Fruit fly (Drosophila melanogaster): ENCODE results near the gene CG1146.

Gene CG1146

dm6 chr3L:2478349-2478959 lies 10.2 kb upstream of the CG1146 start, which contains the start of gene Cyp4d20:
Cyp4d20 (minus strand) TSS chr3L:2478448.
- no peak for TF ChIP-seq noc (tag; optimal IDR thresholded peaks at IDR 0.05)

- peak; percentile 42 for TF ChIP-seq noc (tag; optimal IDR thresholded peaks at IDR 0.05)
Measured at dm6 chr3L:2479250-2479649, 9.4 kb upstream of the CG1146 start.

dm6 chr3L:2480470-2480869 lies 8.1 kb upstream of the CG1146 start:
- no peak for TF ChIP-seq noc (tag; optimal IDR thresholded peaks at IDR 0.05)

dm6 chr3L:2481470-2481869 lies 7.1 kb upstream of the CG1146 start:
- no peak for TF ChIP-seq noc (tag; optimal IDR thresholded peaks at IDR 0.05)

dm6 chr3L:2482941-2483541 lies 5.6 kb upstream of the CG1146 start:
- no peak for TF ChIP-seq noc (tag; optimal IDR thresholded peaks at IDR 0.05)

- TF ChIP-seq noc (tag; optimal IDR thresholded peaks at IDR 0.05), result no peak
Measured at dm6 chr3L:2485331-2486115, 3.1 kb upstream of the CG1146 start.

dm6 chr3L:2486493-2486892 lies 2.1 kb upstream of the CG1146 start:
- TF ChIP-seq noc (tag; optimal IDR thresholded peaks at IDR 0.05), result no peak

- no peak for TF ChIP-seq noc (tag; optimal IDR thresholded peaks at IDR 0.05)
Measured at dm6 chr3L:2487248-2487647, 1.4 kb upstream of the CG1146 start.

dm6 chr3L:2489438-2489837 lies 834 bp downstream of the CG1146 start:
- TF ChIP-seq noc (tag; optimal IDR thresholded peaks at IDR 0.05), result no peak

dm6 chr3L:2489855-2490254 lies 1.3 kb downstream of the CG1146 start:
- no peak for TF ChIP-seq noc (tag; optimal IDR thresholded peaks at IDR 0.05)

- TF ChIP-seq noc (tag; optimal IDR thresholded peaks at IDR 0.05), result no peak
Measured at dm6 chr3L:2490752-2491151, 2.1 kb downstream of the CG1146 start.

dm6 chr3L:2493517-2494182 lies 5.0 kb downstream of the CG1146 start:
- no peak for TF ChIP-seq noc (tag; optimal IDR thresholded peaks at IDR 0.05)

- TF ChIP-seq noc (tag; optimal IDR thresholded peaks at IDR 0.05), result peak; percentile 98
Measured at dm6 chr3L:2494183-2494541, 5.6 kb downstream of the CG1146 start.

dm6 chr3L:2499077-2499476 lies 10.5 kb downstream of the CG1146 start:
- no peak for TF ChIP-seq noc (tag; optimal IDR thresholded peaks at IDR 0.05)

- TF ChIP-seq noc (tag; optimal IDR thresholded peaks at IDR 0.05), result peak; percentile 84
Measured at dm6 chr3L:2501764-2502163, 13.2 kb downstream of the CG1146 start.

- no peak for TF ChIP-seq noc (tag; optimal IDR thresholded peaks at IDR 0.05)
Measured at dm6 chr3L:2503465-2503864, 14.9 kb downstream of the CG1146 start, which contains the start of gene CG16758. CG16758 (minus strand) TSS chr3L:2503606.
